Worm (Caenorhabditis elegans) whole organism, early embryonic: Measurements from ENCODE around the gene dph-7.

Source experiments
- B0310.2 ChIP-seq: sonication (generic microtip); optimal IDR thresholded peaks from 2 replicates; lab custom pipeline; 2016; ENCODE audit warnings: mild to moderate bottlenecking, missing genetic modification characterization, missing compliant biosample characterization
- ama-1 ChIP-seq: fragments of 150-350 bp; optimal IDR thresholded peaks from 2 replicates; lab custom pipeline; 2014
- ceh-36 ChIP-seq: sonication (generic microtip); optimal IDR thresholded peaks from 2 replicates; lab custom pipeline; 2016; ENCODE audit warnings: missing genetic modification characterization, inconsistent platforms, missing compliant biosample characterization
- ets-7 ChIP-seq: sonication (generic microtip); optimal IDR thresholded peaks from 2 replicates; lab custom pipeline; 2016; ENCODE audit warnings: missing genotype, missing genetic modification characterization, missing compliant biosample characterization
- flt-1 ChIP-seq: fragments of 200-800 bp; sonication (Bioruptor generic); IDR thresholded peaks from 2 replicates; pipeline ENCODE4 v1.3.6; 2022; ENCODE audit warnings: missing genetic modification characterization, missing compliant biosample characterization
- hmbx-1 ChIP-seq: sonication (generic microtip); optimal IDR thresholded peaks from 2 replicates; lab custom pipeline; 2016; ENCODE audit warnings: mild to moderate bottlenecking, missing genetic modification characterization, missing compliant biosample characterization
- scrt-1 ChIP-seq: fragments of 200-800 bp; sonication (Bioruptor generic); IDR thresholded peaks from 2 replicates; pipeline ENCODE4 v1.3.6; 2022; ENCODE audit warnings: missing genetic modification characterization, missing compliant biosample characterization
- tbx-11 ChIP-seq: fragments of 200-800 bp; sonication (Bioruptor generic); IDR thresholded peaks from 2 replicates; pipeline ENCODE4 v1.3.6; 2022; ENCODE audit warnings: missing genetic modification characterization, missing compliant biosample characterization
- tbx-37 ChIP-seq: fragments of 200-800 bp; sonication (Bioruptor generic); conservative IDR thresholded peaks from 2 replicates; pipeline ENCODE4 v1.3.6; 2022; ENCODE audit warnings: missing genetic modification reagents, missing genetic modification characterization, missing compliant biosample characterization
- tra-4 ChIP-seq: sonication (generic microtip); optimal IDR thresholded peaks from 2 replicates; lab custom pipeline; 2017; ENCODE audit warnings: missing genetic modification characterization, missing compliant biosample characterization

DNA sequence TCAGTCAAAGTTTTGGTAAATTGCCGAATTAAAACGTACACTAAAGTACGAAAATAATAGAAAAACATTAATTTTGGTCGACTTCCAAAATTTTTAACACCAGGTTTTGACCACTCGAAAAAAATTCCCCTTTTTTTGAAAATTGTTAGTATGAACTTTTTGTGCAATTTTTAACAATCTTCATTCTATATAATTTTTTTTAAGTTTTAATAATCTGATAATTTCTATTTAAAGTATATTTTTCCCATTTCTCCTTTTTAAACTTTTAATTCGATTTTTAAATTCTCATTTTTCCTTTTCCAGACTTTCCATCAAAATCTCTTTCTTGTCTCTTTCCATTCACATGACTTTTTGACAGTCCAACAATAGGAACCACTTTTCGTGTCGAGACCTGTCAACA, 38.0 kb upstream of the dph-7 start, which contains the start of gene unc-64:
- TF ChIP-seq ets-7 (tag; lab: Kevin White, UChicago) (no peak), tbx-37 (GFP tag; lab: Robert Waterston, UW) (no peak), tbx-11 (GFP tag; lab: Robert Waterston, UW) (no peak), scrt-1 (GFP tag; lab: Robert Waterston, UW) (no peak), ceh-36 (no peak), B0310.2 (tag; lab: Kevin White, UChicago) (no peak), ama-1 (lab: Kevin White, UChicago) (no peak), hmbx-1 (tag; lab: Kevin White, UChicago) (no peak), tra-4 (tag; lab: Kevin White, UChicago) (no peak), flt-1 (GFP tag; lab: Robert Waterston, UW) (no peak)
